Fruit fly (Drosophila melanogaster): Measurements from ENCODE around the gene CG43082.

CG43082 gene

dm6 chr3L:15672800-15673199 lies 11.1 kb downstream of the CG43082 start (continued):
- TF ChIP-seq psq (GFP tag; optimal IDR thresholded peaks at IDR 0.05) (no peak), YL-1 (GFP tag; optimal IDR thresholded peaks at IDR 0.05) (no peak), CG17829 (tag; optimal IDR thresholded peaks at IDR 0.05) (peak; percentile 61), gfzf (GFP tag; optimal IDR thresholded peaks at IDR 0.05) (no peak), h (optimal IDR thresholded peaks at IDR 0.05) (no peak), abd-A (tag; optimal IDR thresholded peaks at IDR 0.05) (no peak), CG10366 (GFP tag; IDR thresholded peaks at IDR 0.05) (no peak), cad (GFP tag; optimal IDR thresholded peaks at IDR 0.05) (no peak), jing (GFP tag; optimal IDR thresholded peaks at IDR 0.05) (no peak), CG12299 (tag; optimal IDR thresholded peaks at IDR 0.05) (no peak), CG7963 (GFP tag; IDR thresholded peaks at IDR 0.05; ENCODE audit: partially characterized antibody) (no peak), Neu2 (GFP tag; optimal IDR thresholded peaks at IDR 0.05; ENCODE audit: borderline replicate concordance) (no peak), CG7839 (tag; optimal IDR thresholded peaks at IDR 0.05) (peak; percentile 29), CG12391 (tag; optimal IDR thresholded peaks at IDR 0.05) (peak; percentile 54), caup (GFP tag; optimal IDR thresholded peaks at IDR 0.05; ENCODE audit: severe bottlenecking) (no peak), Dfd (GFP tag; optimal IDR thresholded peaks at IDR 0.05) (no peak), NC2α (GFP tag; optimal IDR thresholded peaks at IDR 0.05) (no peak), CG9215 (GFP tag; IDR thresholded peaks at IDR 0.05) (no peak), Doc3 (GFP tag; IDR thresholded peaks at IDR 0.05; ENCODE audit: partially characterized antibody) (no peak), Chrac-16 (GFP tag; optimal IDR thresholded peaks at IDR 0.05) (peak; percentile 30), BtbVII (GFP tag; optimal IDR thresholded peaks at IDR 0.05) (no peak), sens-2 (GFP tag; IDR thresholded peaks at IDR 0.05) (no peak), CG10654 (GFP tag; optimal IDR thresholded peaks at IDR 0.05) (no peak), CG10274 (GFP tag; optimal IDR thresholded peaks at IDR 0.05) (no peak), slbo (GFP tag; IDR thresholded peaks at IDR 0.05) (no peak), gsb (GFP tag; IDR thresholded peaks at IDR 0.05) (no peak), CG6272 (GFP tag; IDR thresholded peaks at IDR 0.05) (no peak), bigmax (GFP tag; optimal IDR thresholded peaks at IDR 0.05) (no peak), so (GFP tag; IDR thresholded peaks at IDR 0.05) (no peak), Dad (GFP tag; optimal IDR thresholded peaks at IDR 0.05) (no peak), da (GFP tag; optimal IDR thresholded peaks at IDR 0.05) (no peak), CG15073 (GFP tag; optimal IDR thresholded peaks at IDR 0.05) (no peak), fu2 (GFP tag; optimal IDR thresholded peaks at IDR 0.05) (no peak), lmd (GFP tag; IDR thresholded peaks at IDR 0.05) (no peak), Spps (tag; optimal IDR thresholded peaks at IDR 0.05) (peak; percentile 31), CG4328 (GFP tag; optimal IDR thresholded peaks at IDR 0.05) (no peak), ap (GFP tag; IDR thresholded peaks at IDR 0.05) (no peak), Hr3 (GFP tag; optimal IDR thresholded peaks at IDR 0.05) (no peak), Mrtf (GFP tag; IDR thresholded peaks at IDR 0.05) (no peak), CG17568 (GFP tag; optimal IDR thresholded peaks at IDR 0.05) (no peak), yki (optimal IDR thresholded peaks at IDR 0.05) (no peak), BEAF-32 (GFP tag; optimal IDR thresholded peaks at IDR 0.05) (no peak), fd64A (GFP tag; optimal IDR thresholded peaks at IDR 0.05) (no peak), Aef1 (GFP tag; IDR thresholded peaks at IDR 0.05) (no peak), CG11247 (GFP tag; IDR thresholded peaks at IDR 0.05) (no peak), stwl (tag; optimal IDR thresholded peaks at IDR 0.05) (peak; percentile 31), Bteb2 (GFP tag; optimal IDR thresholded peaks at IDR 0.05) (no peak), HLHmδ (GFP tag; optimal IDR thresholded peaks at IDR 0.05) (no peak), CG13424 (tag; optimal IDR thresholded peaks at IDR 0.05) (peak; percentile 29), CG5245 (GFP tag; optimal IDR thresholded peaks at IDR 0.05) (peak; percentile 9), tin (GFP tag; optimal IDR thresholded peaks at IDR 0.05) (peak; percentile 22), CkIIα-i1 (GFP tag; IDR thresholded peaks at IDR 0.05) (no peak), CrebB (tag; optimal IDR thresholded peaks at IDR 0.05) (no peak)
